Fruit fly (Drosophila melanogaster): ENCODE data around the gene CG17475.

DNA sequence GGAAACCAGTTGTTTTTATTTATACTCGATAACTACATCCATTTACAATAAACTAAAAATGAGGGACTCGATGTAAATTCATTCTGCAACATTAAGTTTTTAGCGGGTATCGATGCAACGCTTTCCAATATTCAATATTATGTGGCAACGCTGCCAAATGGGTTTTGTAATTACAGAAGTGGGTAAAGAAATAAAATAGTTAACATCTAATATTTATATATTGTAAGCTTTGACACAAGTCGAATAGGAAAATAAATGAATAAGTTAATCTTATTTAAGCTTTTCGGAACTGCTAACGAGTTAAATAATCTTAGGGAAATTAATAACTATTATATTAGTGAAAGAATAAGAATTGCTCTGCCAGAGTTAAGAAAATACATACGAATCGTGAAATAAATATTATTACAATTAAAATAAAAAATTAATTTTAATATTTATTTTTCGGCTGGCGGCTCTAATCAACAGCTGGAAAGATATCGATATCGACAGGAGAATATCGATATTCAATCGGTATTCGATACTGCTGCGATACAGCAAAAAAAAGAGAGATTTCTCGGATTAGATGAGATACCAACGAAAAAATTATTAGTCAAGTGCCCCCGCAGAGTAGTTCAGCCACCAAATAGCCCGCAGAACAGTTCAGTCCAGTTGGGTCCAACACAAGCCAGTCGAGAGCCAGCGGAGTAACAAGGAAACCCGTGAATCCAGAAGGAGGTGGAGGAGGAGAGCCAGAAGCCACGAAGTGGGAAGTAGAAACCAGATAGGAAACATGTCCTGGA is 45.0 kb downstream of the CG17475 start, which contains the start of gene GckIII:
- peak; percentile 87 for TF ChIP-seq mld (GFP tag; IDR thresholded peaks at IDR 0.05; ENCODE audit: partially characterized antibody)
- no peak for TF ChIP-seq CG34376 (GFP tag; optimal IDR thresholded peaks at IDR 0.05)
- peak; percentile 89 for TF ChIP-seq MESR4 (GFP tag; optimal IDR thresholded peaks at IDR 0.05)
- no peak for TF ChIP-seq CG10543 (GFP tag; optimal IDR thresholded peaks at IDR 0.05)
- peak; percentile 19 for TF ChIP-seq CG18262 (tag; optimal IDR thresholded peaks at IDR 0.05)
- no peak for TF ChIP-seq aop (GFP tag; IDR thresholded peaks at IDR 0.05)
- TF ChIP-seq Meics (GFP tag; optimal IDR thresholded peaks at IDR 0.05), result no peak
- TF ChIP-seq Dad (GFP tag; optimal IDR thresholded peaks at IDR 0.05), result no peak
- TF ChIP-seq Atf3 (GFP tag; optimal IDR thresholded peaks at IDR 0.05), result no peak
- TF ChIP-seq chm (GFP tag; IDR thresholded peaks at IDR 0.05), result no peak
- no peak for TF ChIP-seq twi (tag; optimal IDR thresholded peaks at IDR 0.05)
